Fruit fly (Drosophila melanogaster) whole organism, embryonic: ENCODE measurements around the gene CG13002.

ENCODE experiments used
- ATbp ChIP-seq: fragments of 200-800 bp; sonication (Bioruptor generic); optimal IDR thresholded peaks from 2 replicates; lab custom pipeline; 2017; ENCODE audit warnings: missing biosample characterization, mild to moderate bottlenecking, missing genetic modification characterization, missing genetic modification reagents
- Atf6 ChIP-seq: fragments of 200-800 bp; sonication (Bioruptor generic); IDR thresholded peaks from 2 replicates; pipeline ENCODE4 v1.3.6; 2022; ENCODE audit warnings: missing biosample characterization, missing genetic modification characterization
- Blimp-1 ChIP-seq: fragments of 200-800 bp; sonication (Bioruptor generic); optimal IDR thresholded peaks from 3 replicates; lab custom pipeline; 2018; ENCODE audit warnings: missing biosample characterization, missing genetic modification characterization, mild to moderate bottlenecking, moderate library complexity, missing genetic modification reagents
- CG10366 ChIP-seq: fragments of 200-800 bp; sonication (Bioruptor generic); IDR thresholded peaks from 2 replicates; pipeline ENCODE4 v1.3.6; 2022; ENCODE audit warnings: missing biosample characterization, missing genetic modification characterization
- CG10979 ChIP-seq: fragments of 200-800 bp; sonication (Bioruptor generic); optimal IDR thresholded peaks from 2 replicates; lab custom pipeline; 2018; ENCODE audit warnings: missing biosample characterization, mild to moderate bottlenecking, missing genetic modification characterization, moderate library complexity
- CG11085 ChIP-seq: fragments of 200-800 bp; sonication (Bioruptor generic); IDR thresholded peaks from 2 replicates; pipeline ENCODE4 v1.3.6; 2022; ENCODE audit warnings: missing biosample characterization, missing genetic modification characterization
- CG12769 ChIP-seq: fragments of 200-800 bp; sonication (Bioruptor generic); optimal IDR thresholded peaks from 2 replicates; lab custom pipeline; 2019; ENCODE audit warnings: missing biosample characterization, mild to moderate bottlenecking, missing genetic modification characterization, moderate library complexity
- CG14014 ChIP-seq: fragments of 200-800 bp; sonication (Bioruptor generic); IDR thresholded peaks from 2 replicates; pipeline ENCODE4 v1.3.6; 2022; ENCODE audit warnings: missing biosample characterization, missing genetic modification characterization
- CG15696 ChIP-seq: fragments of 200-800 bp; sonication (Bioruptor generic); optimal IDR thresholded peaks from 2 replicates; lab custom pipeline; 2019; ENCODE audit warnings: missing biosample characterization, mild to moderate bottlenecking, missing genetic modification characterization, moderate library complexity
- CG17359 ChIP-seq: fragments of 200-800 bp; sonication (Bioruptor generic); optimal IDR thresholded peaks from 3 replicates; lab custom pipeline; 2018; ENCODE audit warnings: missing biosample characterization, mild to moderate bottlenecking, missing genetic modification characterization, moderate library complexity
- CG2120 ChIP-seq: fragments of 200-800 bp; sonication (Bioruptor generic); optimal IDR thresholded peaks from 3 replicates; lab custom pipeline; 2016; ENCODE audit warnings: missing biosample characterization, missing genetic modification characterization
- CG4328 ChIP-seq: fragments of 200-800 bp; sonication (Bioruptor generic); optimal IDR thresholded peaks from 3 replicates; lab custom pipeline; 2017; ENCODE audit warnings: missing biosample characterization, missing genetic modification reagents, missing genetic modification characterization
- CG43689 ChIP-seq: fragments of 200-800 bp; sonication (Bioruptor generic); IDR thresholded peaks from 2 replicates; pipeline ENCODE4 v1.3.6; 2022; ENCODE audit warnings: missing biosample characterization, missing genetic modification characterization
- CG7987 ChIP-seq: fragments of 200-800 bp; sonication (Bioruptor generic); optimal IDR thresholded peaks from 2 replicates; lab custom pipeline; 2018; ENCODE audit warnings: missing biosample characterization, mild to moderate bottlenecking, missing genetic modification characterization, moderate library complexity
- CG9437 ChIP-seq: fragments of 200-800 bp; sonication (Bioruptor generic); optimal IDR thresholded peaks from 2 replicates; lab custom pipeline; 2018; ENCODE audit warnings: missing biosample characterization, mild to moderate bottlenecking, missing genetic modification characterization
- CTCF ChIP-seq: fragments of 200-800 bp; sonication (Bioruptor generic); optimal IDR thresholded peaks from 2 replicates; lab custom pipeline; 2017; ENCODE audit warnings: missing biosample characterization, mild to moderate bottlenecking, missing genetic modification characterization, moderate library complexity
- D ChIP-seq, 2 experiments: fragments of 200-800 bp in 1 of 2; fragments of >200 bp in 1 of 2; sonication (Bioruptor generic) in 1 of 2; optimal IDR thresholded peaks; 2 replicates in 1 of 2; 3 replicates in 1 of 2; lab custom pipeline; 2017; ENCODE audit warnings: mild to moderate bottlenecking in 1 of 2, missing biosample characterization in 1 of 2, missing genetic modification characterization in 1 of 2, missing genetic modification reagents in 1 of 2
- Dad ChIP-seq: fragments of 200-800 bp; sonication (Bioruptor generic); optimal IDR thresholded peaks from 3 replicates; lab custom pipeline; 2016; ENCODE audit warnings: missing biosample characterization, missing genetic modification characterization
- Deaf1 ChIP-seq: fragments of 200-800 bp; optimal IDR thresholded peaks from 3 replicates; lab custom pipeline; 2019; ENCODE audit warnings: missing biosample characterization, mild to moderate bottlenecking, missing genetic modification characterization, moderate library complexity
- Doc2 ChIP-seq: fragments of 200-800 bp; sonication (Bioruptor generic); IDR thresholded peaks from 2 replicates; pipeline ENCODE4 v1.3.6; 2022; ENCODE audit warnings: missing biosample characterization, missing genetic modification characterization
- Ets97D ChIP-seq: fragments of 200-800 bp; sonication (Bioruptor generic); optimal IDR thresholded peaks from 3 replicates; lab custom pipeline; 2016; ENCODE audit warnings: missing biosample characterization, missing genetic modification characterization
- HLH4C ChIP-seq: fragments of 200-800 bp; sonication (Bioruptor generic); IDR thresholded peaks from 3 replicates; pipeline ENCODE4 v1.3.6; 2022; ENCODE audit warnings: missing biosample characterization, missing genetic modification characterization; ENCODE audit not compliant: partially characterized antibody
- Med ChIP-seq: fragments of 200-800 bp; sonication (Bioruptor generic); peaks from one replicate; lab custom pipeline; 2016; ENCODE audit warnings: missing biosample characterization, missing genetic modification characterization, mild to moderate bottlenecking, inconsistent platforms, moderate library complexity
- Mrtf ChIP-seq: fragments of 200-800 bp; sonication (Bioruptor generic); IDR thresholded peaks from 3 replicates; pipeline ENCODE4 v1.3.6; 2022; ENCODE audit warnings: missing biosample characterization, missing genetic modification characterization
- Pdp1 ChIP-seq, 2 experiments: fragments of 200-800 bp; sonication (Bioruptor generic); optimal IDR thresholded peaks; 3 replicates each; lab custom pipeline; 2016; ENCODE audit warnings: missing biosample characterization in 2 of 2, missing genetic modification characterization in 2 of 2, mild to moderate bottlenecking in 1 of 2, moderate library complexity in 1 of 2
- Ssrp ChIP-seq: fragments of 200-800 bp; sonication (Bioruptor generic); optimal IDR thresholded peaks from 2 replicates; lab custom pipeline; 2018; ENCODE audit warnings: missing biosample characterization, mild to moderate bottlenecking, missing genetic modification characterization, moderate library complexity
- Tbp ChIP-seq: fragments of >200 bp; optimal IDR thresholded peaks from 2 replicates; lab custom pipeline; 2018; ENCODE audit warnings: missing biosample characterization, missing genetic modification characterization
- Xbp1 ChIP-seq: fragments of 200-800 bp; sonication (Bioruptor generic); optimal IDR thresholded peaks from 3 replicates; lab custom pipeline; 2016; ENCODE audit warnings: missing biosample characterization, mild to moderate bottlenecking, missing genetic modification characterization
- cad ChIP-seq: fragments of >200 bp; optimal IDR thresholded peaks from 2 replicates; lab custom pipeline; 2017; ENCODE audit warnings: missing biosample characterization, missing genetic modification characterization
- danr ChIP-seq: fragments of 200-800 bp; sonication (Bioruptor generic); IDR thresholded peaks from 2 replicates; pipeline ENCODE4 v1.3.6; 2022; ENCODE audit warnings: missing biosample characterization, missing genetic modification characterization
- dysf ChIP-seq: fragments of 200-800 bp; sonication (Bioruptor generic); IDR thresholded peaks from 3 replicates; pipeline ENCODE4 v1.3.6; 2022; ENCODE audit warnings: missing biosample characterization, missing genetic modification characterization
- ewg ChIP-seq: fragments of 200-800 bp; sonication (Bioruptor generic); optimal IDR thresholded peaks from 3 replicates; lab custom pipeline; 2017; ENCODE audit warnings: mild to moderate bottlenecking, missing biosample characterization, missing genetic modification reagents, missing genetic modification characterization
- gfzf ChIP-seq: fragments of 200-800 bp; sonication (Bioruptor generic); optimal IDR thresholded peaks from 2 replicates; lab custom pipeline; 2016; ENCODE audit warnings: missing biosample characterization, mild to moderate bottlenecking, missing genetic modification characterization, moderate library complexity
- insv ChIP-seq, 2 experiments: fragments of 200-800 bp; sonication (Bioruptor generic); optimal IDR thresholded peaks; 3 replicates each; lab custom pipeline; 2016 to 2018; ENCODE audit warnings: missing biosample characterization in 2 of 2, missing genetic modification characterization in 2 of 2
- odd ChIP-seq: fragments of 200-800 bp; sonication (Bioruptor generic); optimal IDR thresholded peaks from 2 replicates; lab custom pipeline; 2017; ENCODE audit warnings: missing biosample characterization, mild to moderate bottlenecking, missing genetic modification characterization
- pnt ChIP-seq: fragments of 200-800 bp; sonication (Bioruptor generic); optimal IDR thresholded peaks from 3 replicates; lab custom pipeline; 2016; ENCODE audit warnings: missing biosample characterization, missing genetic modification characterization
- pzg ChIP-seq: fragments of 200-800 bp; sonication (Bioruptor generic); optimal IDR thresholded peaks from 3 replicates; lab custom pipeline; 2018; ENCODE audit warnings: missing biosample characterization, mild to moderate bottlenecking, missing genetic modification characterization, moderate library complexity
- run ChIP-seq: fragments of 200-800 bp; sonication (Bioruptor generic); optimal IDR thresholded peaks from 3 replicates; lab custom pipeline; 2018; ENCODE audit warnings: missing biosample characterization, mild to moderate bottlenecking, missing genetic modification characterization
- sc ChIP-seq, 3 experiments: fragments of >200 bp in 2 of 3; fragments of 200-800 bp in 1 of 3; sonication (Bioruptor generic) in 1 of 3; optimal IDR thresholded peaks; 2 replicates in 2 of 3; 3 replicates in 1 of 3; lab custom pipeline; 2017; ENCODE audit warnings: mild to moderate bottlenecking in 1 of 3, missing biosample characterization in 1 of 3, missing genetic modification characterization in 1 of 3, missing genetic modification reagents in 1 of 3
- sens ChIP-seq: fragments of 200-800 bp; sonication (Bioruptor generic); peaks from one replicate; lab custom pipeline; 2016; ENCODE audit warnings: missing biosample characterization, missing genetic modification characterization
- sqz ChIP-seq: fragments of 200-800 bp; sonication (Bioruptor generic); optimal IDR thresholded peaks from 3 replicates; lab custom pipeline; 2018; ENCODE audit warnings: missing biosample characterization, mild to moderate bottlenecking, missing genetic modification characterization
- stc ChIP-seq: fragments of 200-800 bp; sonication (Bioruptor generic); IDR thresholded peaks from 2 replicates; pipeline ENCODE4 v1.3.6; 2022; ENCODE audit warnings: missing biosample characterization, missing genetic modification characterization
- zen2 ChIP-seq: fragments of 200-800 bp; sonication (Bioruptor generic); IDR thresholded peaks from 3 replicates; pipeline ENCODE4 v1.3.6; 2022; ENCODE audit warnings: missing biosample characterization, missing genetic modification characterization; ENCODE audit not compliant: partially characterized antibody
- zfh2 ChIP-seq: fragments of 200-800 bp; sonication (Bioruptor generic); optimal IDR thresholded peaks from 2 replicates; lab custom pipeline; 2016; ENCODE audit warnings: missing biosample characterization, missing genetic modification characterization

Gene CG13002

dm6 chrX:16844295-16844694 is 45.3 kb upstream of the CG13002 start, which contains the start of gene RSG7 (continued):
- TF ChIP-seq Tbp (GFP tag; lab: Kevin White, UChicago) (no peak), CG10366 (no peak), pnt (GFP tag; lab: Kevin White, UChicago) (no peak), Dad (GFP tag; lab: Kevin White, UChicago) (no peak), CG2120 (GFP tag; lab: Kevin White, UChicago) (no peak), ewg (GFP tag; lab: Kevin White, UChicago) (peak; percentile 89), gfzf (no peak), dysf (GFP tag; lab: Robert Waterston, UW) (no peak)

- TF ChIP-seq Doc2 (no peak), danr (GFP tag; lab: Robert Waterston, UW) (no peak), CG11085 (GFP tag; lab: Robert Waterston, UW) (no peak), D (optimal IDR thresholded peaks at IDR 0.05; lab: Kevin White, UChicago) (no peak), D (GFP tag; optimal IDR thresholded peaks at IDR 0.05; lab: Kevin White, UChicago) (no peak), Blimp-1 (no peak), CG43689 (no peak), cad (GFP tag; lab: Kevin White, UChicago) (no peak), CG17359 (tag; lab: Kevin White, UChicago) (no peak), zen2 (GFP tag; lab: Robert Waterston, UW) (no peak), Atf6 (no peak), stc (GFP tag; lab: Robert Waterston, UW) (no peak), Med (GFP tag; lab: Kevin White, UChicago) (peak; percentile 59), CG9437 (GFP tag; lab: Kevin White, UChicago) (no peak), CG14014 (GFP tag; lab: Robert Waterston, UW) (no peak), CG12769 (tag; lab: Kevin White, UChicago) (no peak), sc (optimal IDR thresholded peaks at IDR 0.05; lab: Kevin White, UChicago) (no peak), sc (GFP tag; optimal IDR thresholded peaks at IDR 0.05; lab: Kevin White, UChicago) (no peak), insv (GFP tag; optimal IDR thresholded peaks at IDR 0.05; lab: Kevin White, UChicago) (no peak), CG4328 (GFP tag; lab: Kevin White, UChicago) (no peak), Mrtf (GFP tag; lab: Robert Waterston, UW) (no peak), CG10979 (tag; lab: Kevin White, UChicago) (peak; percentile 99), Pdp1 (GFP tag; optimal IDR thresholded peaks at IDR 0.05; lab: Kevin White, UChicago) (peak in 1 of 2 experiments; percentile 68), CG15696 (tag; lab: Kevin White, UChicago) (no peak), HLH4C (GFP tag; lab: Robert Waterston, UW) (no peak), ATbp (GFP tag; lab: Kevin White, UChicago) (no peak), zfh2 (GFP tag; lab: Kevin White, UChicago) (no peak), sens (GFP tag; lab: Kevin White, UChicago) (peak; percentile 21), CG7987 (GFP tag; lab: Kevin White, UChicago) (no peak), pzg (GFP tag; lab: Kevin White, UChicago) (no peak), odd (GFP tag; lab: Kevin White, UChicago) (no peak), Ssrp (tag; lab: Kevin White, UChicago) (no peak), Deaf1 (tag; lab: Kevin White, UChicago) (no peak), Xbp1 (GFP tag; lab: Kevin White, UChicago) (no peak), Ets97D (no peak), sqz (GFP tag; lab: Kevin White, UChicago) (no peak), CTCF (GFP tag; lab: Kevin White, UChicago) (peak; percentile 91), run (tag; lab: Kevin White, UChicago) (no peak)
- TF ChIP-seq, all 482 proteins: peak for 5
Measured at dm6 chrX:16846575-16846974, 43.0 kb upstream of the CG13002 start.
